Worm (Caenorhabditis elegans) whole organism, L4 larva: ENCODE results near the gene str-10.

Experiments
- ama-1 ChIP-seq: fragments of 150-350 bp; optimal IDR thresholded peaks from 2 replicates; lab custom pipeline; 2014; ENCODE audit warnings: inconsistent platforms, mixed read lengths
- ceh-82 ChIP-seq: sonication (generic microtip); optimal IDR thresholded peaks from 2 replicates; lab custom pipeline; 2017; ENCODE audit warnings: missing biosample characterization, missing genetic modification characterization
- cey-2 ChIP-seq: sonication (generic microtip); optimal IDR thresholded peaks from 3 replicates; lab custom pipeline; 2017; ENCODE audit warnings: missing genetic modification characterization, mild to moderate bottlenecking, missing compliant biosample characterization, antibody characterized with exemption, borderline replicate concordance; ENCODE audit not compliant: insufficient read depth
- dmd-6 ChIP-seq: fragments of 200-800 bp; sonication (Bioruptor generic); IDR thresholded peaks from 2 replicates; pipeline ENCODE4 v1.3.6; 2022; ENCODE audit warnings: missing genetic modification reagents, missing genetic modification characterization, missing compliant biosample characterization

- TF ChIP-seq dmd-6 (GFP tag; lab: Robert Waterston, UW) (no peak), ama-1 (lab: Kevin White, UChicago) (no peak), ceh-82 (tag; lab: Kevin White, UChicago) (no peak), cey-2 (tag; lab: Kevin White, UChicago) (no peak)
Observed at ce11 chrX:13071120-13071519, 11.3 kb upstream of the str-10 start, which contains the start of gene cpx-2.
